Worm (Caenorhabditis elegans) whole organism, L4/young adult: ENCODE data around the gene F55G11.10.

Experiments used
- dao-5 ChIP-seq: sonication (generic microtip); optimal IDR thresholded peaks from 2 replicates; lab custom pipeline; 2016; ENCODE audit warnings: missing genotype, missing genetic modification characterization, moderate library complexity, missing compliant biosample characterization
- him-1 ChIP-seq: sonication (generic microtip); optimal IDR thresholded peaks from 2 replicates; lab custom pipeline; 2016; ENCODE audit warnings: missing genotype, missing genetic modification reagents, missing genetic modification characterization, missing compliant biosample characterization

ce11 chrIV:12909871-12910270 lies 38.7 kb upstream of the F55G11.10 start, which contains the start of gene K08D8.4:
- TF ChIP-seq him-1 (tag; lab: Kevin White, UChicago), result no peak
- TF ChIP-seq dao-5 (tag; lab: Kevin White, UChicago), result no peak
